Fruit fly (Drosophila melanogaster): ENCODE data around the gene CG14969.

CG14969 gene

DNA sequence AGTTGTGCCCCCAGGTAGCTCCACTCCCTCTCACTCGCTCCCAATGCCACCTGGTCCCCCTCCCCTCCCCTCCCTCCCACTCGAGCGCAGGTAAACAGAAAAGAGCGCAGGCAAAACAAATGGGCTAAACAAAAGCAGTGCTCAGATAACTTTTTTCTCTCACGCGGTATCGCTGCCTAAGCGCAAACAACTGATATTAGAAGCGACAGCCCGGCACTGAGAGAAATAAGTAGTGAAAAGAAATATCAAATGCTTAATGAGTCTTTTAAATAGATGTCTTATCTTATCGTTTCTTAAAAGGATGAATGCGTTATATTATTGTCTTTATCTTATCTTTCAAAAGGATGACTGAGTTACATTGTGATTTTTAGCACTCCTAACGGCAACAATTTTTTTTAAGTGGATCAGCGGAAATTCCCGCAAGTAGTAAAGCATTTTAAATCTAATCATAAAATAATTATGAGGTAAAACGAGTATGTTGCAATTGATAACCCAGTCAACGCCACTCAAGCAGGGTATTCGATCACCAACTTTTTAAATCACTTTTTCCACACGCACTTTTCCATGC lies 33.5 kb downstream of the CG14969 start (continued):
- TF ChIP-seq CG32767 (GFP tag; IDR thresholded peaks at IDR 0.05) (peak; percentile 86), sr (GFP tag; IDR thresholded peaks at IDR 0.05) (no peak; the same call in 2 of the 3 replicates), Med (GFP tag) (peak; percentile 98), Hr78 (GFP tag; optimal IDR thresholded peaks at IDR 0.05) (peak in 1 of 2 experiments; percentile 41), CG3163 (GFP tag; optimal IDR thresholded peaks at IDR 0.05) (peak; percentile 74), CG10366 (GFP tag; IDR thresholded peaks at IDR 0.05) (peak; percentile 92), CG10321 (GFP tag; IDR thresholded peaks at IDR 0.05) (peak; percentile 72), Dbx (GFP tag; IDR thresholded peaks at IDR 0.05) (peak; percentile 90), CG7271 (tag; optimal IDR thresholded peaks at IDR 0.05) (peak; percentile 62), CG34376 (GFP tag; optimal IDR thresholded peaks at IDR 0.05) (peak; percentile 87), CG6791 (GFP tag; IDR thresholded peaks at IDR 0.05; ENCODE audit: partially characterized antibody) (no peak; the same call in 2 of the 3 replicates), odd (GFP tag; optimal IDR thresholded peaks at IDR 0.05) (peak; percentile 91), CG2116 (GFP tag; optimal IDR thresholded peaks at IDR 0.05) (peak; percentile 68), hb (GFP tag; IDR thresholded peaks at IDR 0.05; ENCODE audit: partially characterized antibody) (no peak), CG17612 (GFP tag; IDR thresholded peaks at IDR 0.05) (peak; percentile 60; the same call in 1 of the 2 replicates), CG10274 (GFP tag; optimal IDR thresholded peaks at IDR 0.05) (peak; percentile 56), Opbp (GFP tag; IDR thresholded peaks at IDR 0.05; ENCODE audit: partially characterized antibody) (no peak), Sry-β (GFP tag; optimal IDR thresholded peaks at IDR 0.05) (peak; percentile 28), Blimp-1 (GFP tag; optimal IDR thresholded peaks at IDR 0.05) (peak; percentile 91), slp2 (GFP tag; optimal IDR thresholded peaks at IDR 0.05) (peak; percentile 84), Bdp1 (GFP tag; optimal IDR thresholded peaks at IDR 0.05) (peak; percentile 77), B-H1 (GFP tag; IDR thresholded peaks at IDR 0.05) (peak; percentile 79), Xrp1 (GFP tag; IDR thresholded peaks at IDR 0.05) (peak; percentile 91), knrl (GFP tag; IDR thresholded peaks at IDR 0.05; ENCODE audit: partially characterized antibody) (no peak), CG17802 (tag; optimal IDR thresholded peaks at IDR 0.05) (peak; percentile 57), CG6175 (GFP tag; IDR thresholded peaks at IDR 0.05) (peak; percentile 91), CG30020 (tag; optimal IDR thresholded peaks at IDR 0.05) (peak; percentile 52), sens-2 (GFP tag; IDR thresholded peaks at IDR 0.05) (peak; percentile 90), ssp (GFP tag; IDR thresholded peaks at IDR 0.05) (peak; percentile 74), Abd-B (GFP tag; optimal IDR thresholded peaks at IDR 0.05) (peak; percentile 85), Myb (GFP tag; optimal IDR thresholded peaks at IDR 0.05) (peak; percentile 68), CG3847 (GFP tag; IDR thresholded peaks at IDR 0.05) (peak; percentile 83), tin (GFP tag; optimal IDR thresholded peaks at IDR 0.05) (peak; percentile 86), CG3281 (GFP tag; optimal IDR thresholded peaks at IDR 0.05) (peak; percentile 92), CG9817 (tag; optimal IDR thresholded peaks at IDR 0.05) (peak; percentile 84), CHES-1-like (GFP tag; optimal IDR thresholded peaks at IDR 0.05) (peak; percentile 89), wdn (GFP tag; IDR thresholded peaks at IDR 0.05) (peak; percentile 80), gce (GFP tag; IDR thresholded peaks at IDR 0.05) (peak; percentile 85), CG13775 (GFP tag; optimal IDR thresholded peaks at IDR 0.05) (peak; percentile 84), sug (tag; optimal IDR thresholded peaks at IDR 0.05) (peak; percentile 89), zfh2 (GFP tag; optimal IDR thresholded peaks at IDR 0.05) (peak; percentile 74), shn (GFP tag; optimal IDR thresholded peaks at IDR 0.05) (peak; percentile 74), Side (GFP tag; optimal IDR thresholded peaks at IDR 0.05) (peak; percentile 84), CG11398 (GFP tag; optimal IDR thresholded peaks at IDR 0.05) (peak; percentile 83), CG12104 (GFP tag; optimal IDR thresholded peaks at IDR 0.05) (peak; percentile 91), Lim3 (GFP tag; IDR thresholded peaks at IDR 0.05) (peak; percentile 75; the same call in 1 of the 2 replicates), CG4730 (GFP tag; IDR thresholded peaks at IDR 0.05) (peak; percentile 88), bigmax (GFP tag; optimal IDR thresholded peaks at IDR 0.05) (peak; percentile 18), lola (GFP tag; optimal IDR thresholded peaks at IDR 0.05) (peak in 1 of 3 experiments; percentile 83), Spps (tag; optimal IDR thresholded peaks at IDR 0.05) (peak; percentile 71)
